Worm (Caenorhabditis elegans) whole organism, early embryonic: ENCODE data around the gene mys-1.

Experiments used
- F13C5.2 ChIP-seq: sonication (generic microtip); optimal IDR thresholded peaks from 2 replicates; lab custom pipeline; 2017; ENCODE audit warnings: mild to moderate bottlenecking, missing genetic modification characterization, inconsistent platforms, missing compliant biosample characterization
- aly-1 ChIP-seq: sonication (generic microtip); optimal IDR thresholded peaks from 2 replicates; lab custom pipeline; 2016; ENCODE audit warnings: missing genetic modification characterization, missing compliant biosample characterization
- pes-1 ChIP-seq: fragments of 200-800 bp; sonication (Bioruptor generic); IDR thresholded peaks from 2 replicates; pipeline ENCODE4 v1.3.6; 2022; ENCODE audit warnings: missing genetic modification reagents, missing genetic modification characterization, missing compliant biosample characterization

ce11 chrV:7120168-7120567 is 35.7 kb upstream of the mys-1 start, which contains the start of gene srx-34:
- TF ChIP-seq F13C5.2 (tag; lab: Kevin White, UChicago): no peak
- no peak for TF ChIP-seq aly-1 (tag; lab: Kevin White, UChicago)
- TF ChIP-seq pes-1 (GFP tag; lab: Robert Waterston, UW): no peak
